Worm (Caenorhabditis elegans) whole organism, L1 larva: Measurements from ENCODE around the gene elp-1.
A peak's percentile ranks its signal among the peaks of the same experiment; 100 is the strongest.

Source experiments
- C04F5.9 ChIP-seq: sonication (generic microtip); optimal IDR thresholded peaks from 2 replicates; lab custom pipeline; 2016; ENCODE audit warnings: missing genetic modification characterization, missing compliant biosample characterization
- Y116A8C.19 ChIP-seq: sonication (generic microtip); optimal IDR thresholded peaks from 2 replicates; lab custom pipeline; 2016; ENCODE audit warnings: missing compliant biosample characterization, missing genetic modification characterization, borderline replicate concordance
- aha-1 ChIP-seq: fragments of 150-350 bp; optimal IDR thresholded peaks from 2 replicates; lab custom pipeline; 2014; ENCODE audit warnings: missing biosample characterization, missing genetic modification characterization
- ama-1 ChIP-seq: fragments of 150-350 bp; optimal IDR thresholded peaks from 2 replicates; lab custom pipeline; 2014
- ceh-8 ChIP-seq: fragments of 200-800 bp; sonication (Bioruptor generic); optimal IDR thresholded peaks from 2 replicates; lab custom pipeline; 2018; ENCODE audit warnings: mild to moderate bottlenecking, missing genetic modification characterization, moderate library complexity, missing compliant biosample characterization
- efl-1 ChIP-seq, 4 experiments: fragments of 150-350 bp; optimal IDR thresholded peaks in 3 of 4; peaks in 1 of 4; 1 replicate in 1 of 4; 2 replicates in 3 of 4; lab custom pipeline; 2014; ENCODE audit warnings: missing biosample characterization in 2 of 4, missing genetic modification characterization in 2 of 4, missing genetic modification reagents in 2 of 4
- egl-13 ChIP-seq: sonication (generic microtip); optimal IDR thresholded peaks from 2 replicates; lab custom pipeline; 2016; ENCODE audit warnings: missing genotype, missing genetic modification reagents, missing genetic modification characterization, missing compliant biosample characterization
- egl-27 ChIP-seq, 2 experiments: fragments of 150-350 bp in 1 of 2; sonication (generic microtip); optimal IDR thresholded peaks; 3 replicates each; lab custom pipeline; 2017 to 2018; ENCODE audit warnings: missing biosample characterization in 2 of 2, missing genetic modification characterization in 2 of 2, missing genetic modification reagents in 2 of 2
- fos-1 ChIP-seq: fragments of 150-350 bp; optimal IDR thresholded peaks from 2 replicates; lab custom pipeline; 2014; ENCODE audit warnings: missing biosample characterization, missing genetic modification characterization
- hlh-4 ChIP-seq: sonication (generic microtip); optimal IDR thresholded peaks from 2 replicates; lab custom pipeline; 2016; ENCODE audit warnings: mild to moderate bottlenecking, missing genetic modification characterization, missing compliant biosample characterization
- hpl-2 ChIP-seq: fragments of 150-350 bp; optimal IDR thresholded peaks from 2 replicates; lab custom pipeline; 2014; ENCODE audit warnings: missing biosample characterization, missing genetic modification reagents, missing genetic modification characterization
- jun-1 ChIP-seq: fragments of 150-350 bp; optimal IDR thresholded peaks from 2 replicates; lab custom pipeline; 2014; ENCODE audit warnings: missing biosample characterization, missing genetic modification reagents, missing genetic modification characterization
- lin-14 ChIP-seq: fragments of 200-800 bp; sonication (Bioruptor generic); optimal IDR thresholded peaks from 2 replicates; lab custom pipeline; 2018; ENCODE audit warnings: mild to moderate bottlenecking, missing genetic modification characterization, moderate library complexity, missing compliant biosample characterization
- lin-15B ChIP-seq: fragments of 150-350 bp; sonication (generic microtip); optimal IDR thresholded peaks from 3 replicates; lab custom pipeline; 2014; ENCODE audit warnings: missing biosample characterization, missing genetic modification characterization
- lir-3 ChIP-seq: sonication (generic microtip); optimal IDR thresholded peaks from 2 replicates; lab custom pipeline; 2016; ENCODE audit warnings: mild to moderate bottlenecking, missing genetic modification characterization, moderate library complexity, missing compliant biosample characterization; ENCODE audit not compliant: poor library complexity
- lsy-2 ChIP-seq, 2 experiments: fragments of 150-350 bp; optimal IDR thresholded peaks; 2 replicates each; lab custom pipeline; 2014; ENCODE audit warnings: missing biosample characterization in 2 of 2, missing genetic modification characterization in 2 of 2
- mab-9 ChIP-seq: fragments of 200-800 bp; sonication (Bioruptor generic); IDR thresholded peaks from 2 replicates; pipeline ENCODE4 v1.3.6; 2022; ENCODE audit warnings: missing genetic modification reagents, missing genetic modification characterization, missing compliant biosample characterization
- mef-2 ChIP-seq: fragments of 150-350 bp; optimal IDR thresholded peaks from 2 replicates; lab custom pipeline; 2014; ENCODE audit warnings: missing biosample characterization, missing genetic modification characterization
- nhr-237 ChIP-seq: fragments of 150-350 bp; optimal IDR thresholded peaks from 2 replicates; lab custom pipeline; 2014; ENCODE audit warnings: missing biosample characterization, missing genetic modification characterization
- nhr-28 ChIP-seq: fragments of 150-350 bp; optimal IDR thresholded peaks from 2 replicates; lab custom pipeline; 2014; ENCODE audit warnings: missing biosample characterization, missing genetic modification characterization
- nhr-47 ChIP-seq: sonication (generic microtip); optimal IDR thresholded peaks from 2 replicates; lab custom pipeline; 2016; ENCODE audit warnings: mild to moderate bottlenecking, missing genetic modification characterization, moderate library complexity, missing compliant biosample characterization
- nhr-71 ChIP-seq: sonication (generic microtip); optimal IDR thresholded peaks from 2 replicates; lab custom pipeline; 2016; ENCODE audit warnings: mild to moderate bottlenecking, missing genetic modification characterization, moderate library complexity, missing compliant biosample characterization
- nhr-77 ChIP-seq: fragments of 150-350 bp; optimal IDR thresholded peaks from 2 replicates; lab custom pipeline; 2014; ENCODE audit warnings: missing biosample characterization, missing genetic modification characterization
- nhr-85 ChIP-seq: sonication (generic microtip); peaks from one replicate; lab custom pipeline; 2016; ENCODE audit warnings: missing genetic modification characterization, inconsistent platforms, missing compliant biosample characterization
- pax-3 ChIP-seq: fragments of 200-800 bp; sonication (Bioruptor generic); optimal IDR thresholded peaks from 2 replicates; lab custom pipeline; 2018; ENCODE audit warnings: mild to moderate bottlenecking, missing genetic modification characterization, moderate library complexity, missing compliant biosample characterization
- pqm-1 ChIP-seq: sonication (generic microtip); optimal IDR thresholded peaks from 3 replicates; lab custom pipeline; 2017; ENCODE audit warnings: missing biosample characterization, missing genetic modification characterization
- rnt-1 ChIP-seq: sonication (generic microtip); optimal IDR thresholded peaks from 2 replicates; lab custom pipeline; 2016; ENCODE audit warnings: mild to moderate bottlenecking, missing genetic modification characterization, moderate library complexity, missing compliant biosample characterization
- snpc-4 ChIP-seq: fragments of 150-350 bp; optimal IDR thresholded peaks from 2 replicates; lab custom pipeline; 2014; ENCODE audit warnings: missing biosample characterization, missing genetic modification characterization
- sup-37 ChIP-seq: fragments of 200-800 bp; sonication (Bioruptor generic); optimal IDR thresholded peaks from 2 replicates; lab custom pipeline; 2018; ENCODE audit warnings: mild to moderate bottlenecking, missing genetic modification characterization, missing compliant biosample characterization
- tbx-2 ChIP-seq: sonication (generic microtip); optimal IDR thresholded peaks from 2 replicates; lab custom pipeline; 2016; ENCODE audit warnings: missing genetic modification characterization, missing compliant biosample characterization
- unc-130 ChIP-seq: fragments of 150-350 bp; optimal IDR thresholded peaks from 2 replicates; lab custom pipeline; 2017; ENCODE audit warnings: missing biosample characterization, missing genetic modification characterization, inconsistent platforms
- unc-30 ChIP-seq: sonication (generic microtip); optimal IDR thresholded peaks from 2 replicates; lab custom pipeline; 2017; ENCODE audit warnings: missing biosample characterization, missing genetic modification characterization
- unc-62 ChIP-seq: fragments of 150-350 bp; optimal IDR thresholded peaks from 2 replicates; lab custom pipeline; 2014; ENCODE audit warnings: missing biosample characterization, missing genetic modification reagents, missing genetic modification characterization
- unc-86 ChIP-seq: sonication (generic microtip); optimal IDR thresholded peaks from 2 replicates; lab custom pipeline; 2016; ENCODE audit warnings: missing genetic modification characterization, missing compliant biosample characterization
- vab-15 ChIP-seq: sonication (generic microtip); optimal IDR thresholded peaks from 2 replicates; lab custom pipeline; 2017; ENCODE audit warnings: missing genotype, mild to moderate bottlenecking, missing genetic modification characterization, missing compliant biosample characterization
- xbp-1 ChIP-seq: sonication (generic microtip); optimal IDR thresholded peaks from 2 replicates; lab custom pipeline; 2016; ENCODE audit warnings: missing genetic modification characterization, missing compliant biosample characterization
- zag-1 ChIP-seq: fragments of 150-350 bp; optimal IDR thresholded peaks from 2 replicates; lab custom pipeline; 2014; ENCODE audit warnings: missing biosample characterization, missing genetic modification characterization

Gene elp-1

ce11 chrV:20727458-20727857, 42.5 kb downstream of the elp-1 start:
- TF ChIP-seq aha-1 (tag; lab: Kevin White, UChicago) (no peak), nhr-77 (tag; lab: Kevin White, UChicago) (no peak), C04F5.9 (tag; lab: Kevin White, UChicago) (no peak), lir-3 (tag; lab: Kevin White, UChicago) (no peak), unc-86 (tag; lab: Kevin White, UChicago) (no peak), nhr-71 (tag; lab: Kevin White, UChicago) (no peak), pqm-1 (no peak), jun-1 (no peak), nhr-47 (tag; lab: Kevin White, UChicago) (no peak), egl-27 (tag; optimal IDR thresholded peaks at IDR 0.05; lab: Kevin White, UChicago) (no peak), mab-9 (GFP tag; lab: Robert Waterston, UW) (no peak), lin-14 (no peak), lin-15B (tag; lab: Kevin White, UChicago) (no peak), unc-62 (no peak)

- TF ChIP-seq efl-1 (optimal IDR thresholded peaks at IDR 0.05; lab: Kevin White, UChicago) (no peak), efl-1 (GFP tag; optimal IDR thresholded peaks at IDR 0.05 in 1 of 2; lab: Kevin White, UChicago) (peak in 1 of 2 experiments; percentile 58), snpc-4 (tag; lab: Kevin White, UChicago) (no peak)
Observed at ce11 chrV:20722447-20722846, 47.5 kb downstream of the elp-1 start.

ce11 chrV:20721934-20722333, 48.0 kb downstream of the elp-1 start, which contains the start of gene Y44A6C.2:
Gene Y44A6C.2, plus strand, starts transcription at chrV:20722234.
- TF ChIP-seq mef-2 (tag; lab: Kevin White, UChicago), result no peak
- TF ChIP-seq unc-30 (tag; lab: Kevin White, UChicago), result no peak
- no peak for TF ChIP-seq hpl-2 (GFP tag; lab: Kevin White, UChicago)
- TF ChIP-seq snpc-4 (tag; lab: Kevin White, UChicago), result no peak
- TF ChIP-seq Y116A8C.19, result no peak
- no peak for TF ChIP-seq tbx-2 (tag; lab: Kevin White, UChicago)
- no peak for TF ChIP-seq vab-15
- TF ChIP-seq egl-13 (tag; lab: Kevin White, UChicago), result no peak
- TF ChIP-seq lsy-2 (tag; optimal IDR thresholded peaks at IDR 0.05; lab: Kevin White, UChicago), result no peak
- no peak for TF ChIP-seq nhr-237
- TF ChIP-seq ceh-8, result no peak
- TF ChIP-seq pax-3 (tag; lab: Kevin White, UChicago), result no peak
- TF ChIP-seq hlh-4 (tag; lab: Kevin White, UChicago), result no peak
- TF ChIP-seq zag-1, result no peak
- TF ChIP-seq nhr-28, result no peak
- no peak for TF ChIP-seq fos-1 (tag; lab: Kevin White, UChicago)
- no peak for TF ChIP-seq unc-130 (tag; lab: Kevin White, UChicago)
- TF ChIP-seq C04F5.9 (tag; lab: Kevin White, UChicago), result no peak
- no peak for TF ChIP-seq xbp-1 (tag; lab: Kevin White, UChicago)

ce11 chrV:20716830-20717441, 53.0 kb downstream of the elp-1 start:
- TF ChIP-seq efl-1 (optimal IDR thresholded peaks at IDR 0.05; lab: Kevin White, UChicago) (no peak), efl-1 (GFP tag; optimal IDR thresholded peaks at IDR 0.05 in 1 of 2; lab: Kevin White, UChicago) (peak in 1 of 2 experiments; percentile 78), unc-62 (no peak), sup-37 (GFP tag; lab: Kevin White, UChicago) (peak; percentile 23), nhr-85 (tag; lab: Kevin White, UChicago) (peak; percentile 24), ama-1 (lab: Kevin White, UChicago) (peak; percentile 5), rnt-1 (tag; lab: Kevin White, UChicago) (peak; percentile 18), unc-130 (tag; lab: Kevin White, UChicago) (no peak)
